Worm (Caenorhabditis elegans) whole organism, L1 larva: ENCODE measurements around the gene txbp-3.

Source experiments
- C16A3.4 ChIP-seq: fragments of 150-350 bp; optimal IDR thresholded peaks from 2 replicates; lab custom pipeline; 2014; ENCODE audit warnings: missing biosample characterization, missing genetic modification characterization
- C34B4.2 ChIP-seq: sonication (generic microtip); optimal IDR thresholded peaks from 2 replicates; lab custom pipeline; 2017; ENCODE audit warnings: mild to moderate bottlenecking, missing genetic modification characterization, missing compliant biosample characterization
- Y116A8C.19 ChIP-seq: sonication (generic microtip); optimal IDR thresholded peaks from 2 replicates; lab custom pipeline; 2016; ENCODE audit warnings: missing compliant biosample characterization, missing genetic modification characterization, borderline replicate concordance
- aha-1 ChIP-seq: fragments of 150-350 bp; optimal IDR thresholded peaks from 2 replicates; lab custom pipeline; 2014; ENCODE audit warnings: missing biosample characterization, missing genetic modification characterization
- aly-2 ChIP-seq: fragments of 150-350 bp; optimal IDR thresholded peaks from 2 replicates; lab custom pipeline; 2014; ENCODE audit warnings: missing biosample characterization, missing genetic modification characterization
- blmp-1 ChIP-seq: fragments of 150-350 bp; optimal IDR thresholded peaks from 2 replicates; lab custom pipeline; 2014; ENCODE audit warnings: missing biosample characterization, missing genetic modification characterization
- ceh-63 ChIP-seq: fragments of 200-800 bp; sonication (Bioruptor generic); optimal IDR thresholded peaks from 2 replicates; lab custom pipeline; 2018; ENCODE audit warnings: mild to moderate bottlenecking, missing genetic modification characterization, missing compliant biosample characterization
- ceh-8 ChIP-seq: fragments of 200-800 bp; sonication (Bioruptor generic); optimal IDR thresholded peaks from 2 replicates; lab custom pipeline; 2018; ENCODE audit warnings: mild to moderate bottlenecking, missing genetic modification characterization, moderate library complexity, missing compliant biosample characterization
- ceh-88 ChIP-seq: fragments of 200-800 bp; sonication (Bioruptor generic); IDR thresholded peaks from 2 replicates; pipeline ENCODE4 v1.3.6; 2022; ENCODE audit warnings: missing genetic modification characterization, missing compliant biosample characterization
- ceh-90 ChIP-seq: sonication (generic microtip); optimal IDR thresholded peaks from 2 replicates; lab custom pipeline; 2016; ENCODE audit warnings: missing genetic modification characterization, missing compliant biosample characterization
- efl-1 ChIP-seq, 4 experiments: fragments of 150-350 bp; optimal IDR thresholded peaks in 3 of 4; peaks in 1 of 4; 1 replicate in 1 of 4; 2 replicates in 3 of 4; lab custom pipeline; 2014; ENCODE audit warnings: missing biosample characterization in 2 of 4, missing genetic modification characterization in 2 of 4, missing genetic modification reagents in 2 of 4
- egl-13 ChIP-seq: sonication (generic microtip); optimal IDR thresholded peaks from 2 replicates; lab custom pipeline; 2016; ENCODE audit warnings: missing genotype, missing genetic modification reagents, missing genetic modification characterization, missing compliant biosample characterization
- elt-2 ChIP-seq: sonication (generic microtip); optimal IDR thresholded peaks from 2 replicates; lab custom pipeline; 2016; ENCODE audit warnings: missing genetic modification characterization, mild to moderate bottlenecking, inconsistent platforms, missing compliant biosample characterization, missing genetic modification reagents
- elt-3 ChIP-seq, 6 experiments: fragments of 150-350 bp in 1 of 6; sonication (generic microtip); optimal IDR thresholded peaks; 2 replicates each; lab custom pipeline; 2017 to 2018; ENCODE audit warnings: missing biosample characterization in 6 of 6, missing genetic modification characterization in 6 of 6, inconsistent platforms in 1 of 6
- fkh-4 ChIP-seq: sonication (generic microtip); optimal IDR thresholded peaks from 2 replicates; lab custom pipeline; 2016; ENCODE audit warnings: missing compliant biosample characterization, missing genetic modification characterization, borderline replicate concordance
- fos-1 ChIP-seq: fragments of 150-350 bp; optimal IDR thresholded peaks from 2 replicates; lab custom pipeline; 2014; ENCODE audit warnings: missing biosample characterization, missing genetic modification characterization
- grh-1 ChIP-seq: fragments of 200-800 bp; sonication (Bioruptor generic); IDR thresholded peaks from 2 replicates; pipeline ENCODE4 v1.3.6; 2022; ENCODE audit warnings: missing genetic modification reagents, missing genetic modification characterization, missing compliant biosample characterization
- hlh-17 ChIP-seq: fragments of 200-800 bp; sonication (Bioruptor generic); optimal IDR thresholded peaks from 2 replicates; lab custom pipeline; 2018; ENCODE audit warnings: missing genetic modification characterization, mild to moderate bottlenecking, missing compliant biosample characterization, moderate library complexity, borderline replicate concordance
- jun-1 ChIP-seq: fragments of 150-350 bp; optimal IDR thresholded peaks from 2 replicates; lab custom pipeline; 2014; ENCODE audit warnings: missing biosample characterization, missing genetic modification reagents, missing genetic modification characterization
- lin-13 ChIP-seq: fragments of 150-350 bp; optimal IDR thresholded peaks from 2 replicates; lab custom pipeline; 2014; ENCODE audit warnings: missing biosample characterization, missing genetic modification reagents, missing genetic modification characterization
- lin-14 ChIP-seq: fragments of 200-800 bp; sonication (Bioruptor generic); optimal IDR thresholded peaks from 2 replicates; lab custom pipeline; 2018; ENCODE audit warnings: mild to moderate bottlenecking, missing genetic modification characterization, moderate library complexity, missing compliant biosample characterization
- lin-15B ChIP-seq: fragments of 150-350 bp; sonication (generic microtip); optimal IDR thresholded peaks from 3 replicates; lab custom pipeline; 2014; ENCODE audit warnings: missing biosample characterization, missing genetic modification characterization
- lsy-2 ChIP-seq, 2 experiments: fragments of 150-350 bp; optimal IDR thresholded peaks; 2 replicates each; lab custom pipeline; 2014; ENCODE audit warnings: missing biosample characterization in 2 of 2, missing genetic modification characterization in 2 of 2
- mdl-1 ChIP-seq, 2 experiments: fragments of 150-350 bp; optimal IDR thresholded peaks; 2 replicates each; lab custom pipeline; 2014 to 2017; ENCODE audit warnings: missing biosample characterization in 2 of 2, missing genetic modification characterization in 2 of 2, inconsistent platforms in 1 of 2
- mep-1 ChIP-seq: fragments of 150-350 bp; optimal IDR thresholded peaks from 2 replicates; lab custom pipeline; 2014; ENCODE audit warnings: missing biosample characterization, missing genetic modification characterization
- nhr-11 ChIP-seq: fragments of 150-350 bp; optimal IDR thresholded peaks from 2 replicates; lab custom pipeline; 2014; ENCODE audit warnings: missing biosample characterization, missing genetic modification characterization
- nhr-237 ChIP-seq: fragments of 150-350 bp; optimal IDR thresholded peaks from 2 replicates; lab custom pipeline; 2014; ENCODE audit warnings: missing biosample characterization, missing genetic modification characterization
- nhr-47 ChIP-seq: sonication (generic microtip); optimal IDR thresholded peaks from 2 replicates; lab custom pipeline; 2016; ENCODE audit warnings: mild to moderate bottlenecking, missing genetic modification characterization, moderate library complexity, missing compliant biosample characterization
- nhr-76 ChIP-seq: sonication (generic microtip); optimal IDR thresholded peaks from 2 replicates; lab custom pipeline; 2017; ENCODE audit warnings: missing biosample characterization, missing genetic modification characterization
- nhr-77 ChIP-seq: fragments of 150-350 bp; optimal IDR thresholded peaks from 2 replicates; lab custom pipeline; 2014; ENCODE audit warnings: missing biosample characterization, missing genetic modification characterization
- nhr-85 ChIP-seq: sonication (generic microtip); peaks from one replicate; lab custom pipeline; 2016; ENCODE audit warnings: missing genetic modification characterization, inconsistent platforms, missing compliant biosample characterization
- skn-1 ChIP-seq: fragments of 150-350 bp; optimal IDR thresholded peaks from 2 replicates; lab custom pipeline; 2014; ENCODE audit warnings: missing biosample characterization, missing genetic modification characterization
- sox-4 ChIP-seq: sonication (generic microtip); optimal IDR thresholded peaks from 2 replicates; lab custom pipeline; 2016; ENCODE audit warnings: missing genetic modification characterization, missing compliant biosample characterization
- swsn-7 ChIP-seq: sonication (generic microtip); optimal IDR thresholded peaks from 2 replicates; lab custom pipeline; 2016; ENCODE audit warnings: missing genetic modification characterization, missing compliant biosample characterization
- tlp-1 ChIP-seq: fragments of 150-350 bp; optimal IDR thresholded peaks from 2 replicates; lab custom pipeline; 2014; ENCODE audit warnings: missing biosample characterization, missing genetic modification characterization
- unc-130 ChIP-seq: fragments of 150-350 bp; optimal IDR thresholded peaks from 2 replicates; lab custom pipeline; 2017; ENCODE audit warnings: missing biosample characterization, missing genetic modification characterization, inconsistent platforms
- unc-62 ChIP-seq: fragments of 150-350 bp; optimal IDR thresholded peaks from 2 replicates; lab custom pipeline; 2014; ENCODE audit warnings: missing biosample characterization, missing genetic modification reagents, missing genetic modification characterization
- vab-15 ChIP-seq: sonication (generic microtip); optimal IDR thresholded peaks from 2 replicates; lab custom pipeline; 2017; ENCODE audit warnings: missing genotype, mild to moderate bottlenecking, missing genetic modification characterization, missing compliant biosample characterization
- xbp-1 ChIP-seq: sonication (generic microtip); optimal IDR thresholded peaks from 2 replicates; lab custom pipeline; 2016; ENCODE audit warnings: missing genetic modification characterization, missing compliant biosample characterization
- zag-1 ChIP-seq: fragments of 150-350 bp; optimal IDR thresholded peaks from 2 replicates; lab custom pipeline; 2014; ENCODE audit warnings: missing biosample characterization, missing genetic modification characterization
- ztf-11 ChIP-seq, 2 experiments: sonication (generic microtip); optimal IDR thresholded peaks; 2 replicates each; lab custom pipeline; 2016 to 2017; ENCODE audit warnings: missing genetic modification characterization in 2 of 2, missing biosample characterization in 1 of 2, missing compliant biosample characterization in 1 of 2

Gene txbp-3

ce11 chrIII:5047740-5048139 is 481 bp upstream of the txbp-3 start, which contains the start of gene C45G9.5:
Gene C45G9.5 (plus strand): TSS chrIII:5048117.
- TF ChIP-seq skn-1 (tag; lab: Kevin White, UChicago) (no peak), swsn-7 (no peak), tlp-1 (tag; lab: Kevin White, UChicago) (no peak), nhr-237 (tag; lab: Kevin White, UChicago) (no peak), elt-3 (tag; optimal IDR thresholded peaks at IDR 0.05; lab: Kevin White, UChicago) (no peak), egl-13 (tag; lab: Kevin White, UChicago) (no peak), hlh-17 (GFP tag; lab: Kevin White, UChicago) (no peak), ceh-90 (no peak), nhr-11 (tag; lab: Kevin White, UChicago) (no peak), nhr-47 (tag; lab: Kevin White, UChicago) (no peak), ztf-11 (tag; optimal IDR thresholded peaks at IDR 0.05; lab: Kevin White, UChicago) (no peak)
- TF ChIP-seq, all 84 proteins: peak for 0

ce11 chrIII:5044709-5045108 is 2.5 kb downstream of the txbp-3 start, which contains the start of gene C45G9.14:
Gene C45G9.14 (plus strand): TSS chrIII:5045009.
- TF ChIP-seq efl-1 (optimal IDR thresholded peaks at IDR 0.05; lab: Kevin White, UChicago) (no peak), efl-1 (GFP tag; optimal IDR thresholded peaks at IDR 0.05 in 1 of 2; lab: Kevin White, UChicago) (peak in 1 of 2 experiments; percentile 47), skn-1 (tag; lab: Kevin White, UChicago) (no peak), unc-62 (GFP tag; lab: Kevin White, UChicago) (no peak), lin-13 (GFP tag; lab: Kevin White, UChicago) (no peak), ceh-63 (GFP tag; lab: Kevin White, UChicago) (peak; percentile 6), xbp-1 (no peak), C16A3.4 (tag; lab: Kevin White, UChicago) (no peak), aly-2 (tag; lab: Kevin White, UChicago) (no peak)
- TF ChIP-seq, all 84 proteins: peak for 2

ce11 chrIII:5042112-5042511 is 5.1 kb downstream of the txbp-3 start, which contains the start of gene nlp-43:
Gene nlp-43 (plus strand): TSS chrIII:5042412.
- TF ChIP-seq mep-1 (tag; lab: Kevin White, UChicago): no peak
- TF ChIP-seq ceh-88 (GFP tag; lab: Robert Waterston, UW): no peak
- TF ChIP-seq vab-15: no peak
- no peak for TF ChIP-seq elt-2 (tag; lab: Kevin White, UChicago)
- no peak for TF ChIP-seq tlp-1 (tag; lab: Kevin White, UChicago)
- TF ChIP-seq nhr-77 (tag; lab: Kevin White, UChicago): no peak
- no peak for TF ChIP-seq lsy-2 (tag; optimal IDR thresholded peaks at IDR 0.05; lab: Kevin White, UChicago)
- TF ChIP-seq mdl-1 (tag; optimal IDR thresholded peaks at IDR 0.05; lab: Kevin White, UChicago): no peak
- TF ChIP-seq grh-1 (GFP tag; lab: Robert Waterston, UW): no peak
- TF ChIP-seq egl-13 (tag; lab: Kevin White, UChicago): no peak
- TF ChIP-seq ceh-8 (GFP tag; lab: Kevin White, UChicago): no peak
- no peak for TF ChIP-seq fkh-4 (tag; lab: Kevin White, UChicago)
- no peak for TF ChIP-seq jun-1 (tag; lab: Kevin White, UChicago)
- TF ChIP-seq nhr-85: no peak
- no peak for TF ChIP-seq unc-130 (tag; lab: Kevin White, UChicago)

ce11 chrIII:5036158-5036557 is 11.1 kb downstream of the txbp-3 start, which contains the start of gene C45G9.6:
Gene C45G9.6 (plus strand): TSS chrIII:5036458.
- no peak for TF ChIP-seq C34B4.2 (tag; lab: Kevin White, UChicago)
- no peak for TF ChIP-seq zag-1
- TF ChIP-seq grh-1 (GFP tag; lab: Robert Waterston, UW): no peak
- no peak for TF ChIP-seq sox-4
- no peak for TF ChIP-seq fos-1 (tag; lab: Kevin White, UChicago)
- no peak for TF ChIP-seq Y116A8C.19 (tag; lab: Kevin White, UChicago)
- no peak for TF ChIP-seq nhr-76
- no peak for TF ChIP-seq efl-1 (optimal IDR thresholded peaks at IDR 0.05; lab: Kevin White, UChicago)
- no peak for TF ChIP-seq efl-1 (GFP tag; optimal IDR thresholded peaks at IDR 0.05 in 1 of 2; lab: Kevin White, UChicago)
- TF ChIP-seq blmp-1 (tag; lab: Kevin White, UChicago): no peak
- no peak for TF ChIP-seq lin-15B (tag; lab: Kevin White, UChicago)
- TF ChIP-seq lin-14 (GFP tag; lab: Kevin White, UChicago): no peak
- TF ChIP-seq aha-1 (tag; lab: Kevin White, UChicago): no peak
